Worm (Caenorhabditis elegans) whole organism, L1 larva: ENCODE data around the gene C34B4.2.

Source experiments
- fos-1 ChIP-seq: fragments of 150-350 bp; optimal IDR thresholded peaks from 2 replicates; lab custom pipeline; 2014; ENCODE audit warnings: missing biosample characterization, missing genetic modification characterization
- hpl-2 ChIP-seq: fragments of 150-350 bp; optimal IDR thresholded peaks from 2 replicates; lab custom pipeline; 2014; ENCODE audit warnings: missing biosample characterization, missing genetic modification reagents, missing genetic modification characterization
- jun-1 ChIP-seq: fragments of 150-350 bp; optimal IDR thresholded peaks from 2 replicates; lab custom pipeline; 2014; ENCODE audit warnings: missing biosample characterization, missing genetic modification reagents, missing genetic modification characterization
- mdl-1 ChIP-seq, 2 experiments: fragments of 150-350 bp; optimal IDR thresholded peaks; 2 replicates each; lab custom pipeline; 2014 to 2017; ENCODE audit warnings: missing biosample characterization in 2 of 2, missing genetic modification characterization in 2 of 2, inconsistent platforms in 1 of 2
- nhr-237 ChIP-seq: fragments of 150-350 bp; optimal IDR thresholded peaks from 2 replicates; lab custom pipeline; 2014; ENCODE audit warnings: missing biosample characterization, missing genetic modification characterization
- unc-62 ChIP-seq: fragments of 150-350 bp; optimal IDR thresholded peaks from 2 replicates; lab custom pipeline; 2014; ENCODE audit warnings: missing biosample characterization, missing genetic modification reagents, missing genetic modification characterization

ce11 chrV:13047574-13048030, 35.3 kb upstream of the C34B4.2 start, which contains the start of gene W07G4.5:
- TF ChIP-seq hpl-2 (GFP tag; lab: Kevin White, UChicago) (no peak), fos-1 (tag; lab: Kevin White, UChicago) (no peak), nhr-237 (no peak), unc-62 (no peak), jun-1 (tag; lab: Kevin White, UChicago) (no peak), mdl-1 (tag; optimal IDR thresholded peaks at IDR 0.05; lab: Kevin White, UChicago) (no peak)
